Worm (Caenorhabditis elegans) whole organism, L1 larva: ENCODE measurements around the gene cdh-7.

ENCODE experiments used
- dpl-1 ChIP-seq, 3 experiments: fragments of 150-350 bp in 2 of 3; sonication (generic microtip) in 1 of 3; optimal IDR thresholded peaks; 2 replicates each; lab custom pipeline; 2014 to 2017; ENCODE audit warnings: missing biosample characterization in 3 of 3, missing genetic modification characterization in 3 of 3, missing genetic modification reagents in 3 of 3
- elt-2 ChIP-seq: sonication (generic microtip); optimal IDR thresholded peaks from 2 replicates; lab custom pipeline; 2016; ENCODE audit warnings: missing genetic modification characterization, mild to moderate bottlenecking, inconsistent platforms, missing compliant biosample characterization, missing genetic modification reagents
- lin-15B ChIP-seq: fragments of 150-350 bp; sonication (generic microtip); optimal IDR thresholded peaks from 3 replicates; lab custom pipeline; 2014; ENCODE audit warnings: missing biosample characterization, missing genetic modification characterization
- mdl-1 ChIP-seq, 2 experiments: fragments of 150-350 bp; optimal IDR thresholded peaks; 2 replicates each; lab custom pipeline; 2014 to 2017; ENCODE audit warnings: missing biosample characterization in 2 of 2, missing genetic modification characterization in 2 of 2, inconsistent platforms in 1 of 2
- nhr-28 ChIP-seq: fragments of 150-350 bp; optimal IDR thresholded peaks from 2 replicates; lab custom pipeline; 2014; ENCODE audit warnings: missing biosample characterization, missing genetic modification characterization
- nhr-76 ChIP-seq: sonication (generic microtip); optimal IDR thresholded peaks from 2 replicates; lab custom pipeline; 2017; ENCODE audit warnings: missing biosample characterization, missing genetic modification characterization
- nhr-77 ChIP-seq: fragments of 150-350 bp; optimal IDR thresholded peaks from 2 replicates; lab custom pipeline; 2014; ENCODE audit warnings: missing biosample characterization, missing genetic modification characterization
- pag-3 ChIP-seq: sonication (generic microtip); optimal IDR thresholded peaks from 2 replicates; lab custom pipeline; 2017; ENCODE audit warnings: missing genetic modification characterization, mild to moderate bottlenecking, missing compliant biosample characterization, antibody characterized with exemption, borderline replicate concordance; ENCODE audit not compliant: insufficient read depth
- snpc-4 ChIP-seq: fragments of 150-350 bp; optimal IDR thresholded peaks from 2 replicates; lab custom pipeline; 2014; ENCODE audit warnings: missing biosample characterization, missing genetic modification characterization
- tbx-2 ChIP-seq: sonication (generic microtip); optimal IDR thresholded peaks from 2 replicates; lab custom pipeline; 2016; ENCODE audit warnings: missing genetic modification characterization, missing compliant biosample characterization
- unc-30 ChIP-seq: sonication (generic microtip); optimal IDR thresholded peaks from 2 replicates; lab custom pipeline; 2017; ENCODE audit warnings: missing biosample characterization, missing genetic modification characterization
- ztf-11 ChIP-seq, 2 experiments: sonication (generic microtip); optimal IDR thresholded peaks; 2 replicates each; lab custom pipeline; 2016 to 2017; ENCODE audit warnings: missing genetic modification characterization in 2 of 2, missing biosample characterization in 1 of 2, missing compliant biosample characterization in 1 of 2

ce11 chrII:14896503-14896902 is 53.5 kb downstream of the cdh-7 start:
- TF ChIP-seq unc-30 (no peak), mdl-1 (tag; optimal IDR thresholded peaks at IDR 0.05; lab: Kevin White, UChicago) (no peak), tbx-2 (tag; lab: Kevin White, UChicago) (no peak), snpc-4 (tag; lab: Kevin White, UChicago) (no peak), elt-2 (no peak), dpl-1 (GFP tag; optimal IDR thresholded peaks at IDR 0.05; lab: Kevin White, UChicago) (no peak), lin-15B (tag; lab: Kevin White, UChicago) (no peak), nhr-76 (no peak), nhr-77 (tag; lab: Kevin White, UChicago) (no peak), nhr-28 (no peak), pag-3 (tag; lab: Kevin White, UChicago) (no peak), ztf-11 (tag; optimal IDR thresholded peaks at IDR 0.05; lab: Kevin White, UChicago) (no peak)
